Fruit fly (Drosophila melanogaster) whole organism, embryonic: Measurements from ENCODE around the gene CG15435.
A peak's percentile ranks its signal among the peaks of the same experiment; 100 is the strongest.

ENCODE experiments used
- Abd-B ChIP-seq: fragments of 200-800 bp; sonication (Bioruptor generic); optimal IDR thresholded peaks from 2 replicates; lab custom pipeline; 2018; ENCODE audit warnings: missing biosample characterization, mild to moderate bottlenecking, missing genetic modification characterization, moderate library complexity
- Bgb ChIP-seq: fragments of 200-800 bp; sonication (Bioruptor generic); IDR thresholded peaks from 2 replicates; pipeline ENCODE4 v1.3.6; 2022; ENCODE audit warnings: missing biosample characterization, missing genetic modification characterization; ENCODE audit not compliant: partially characterized antibody
- CG10267 ChIP-seq: fragments of 200-800 bp; sonication (Bioruptor generic); optimal IDR thresholded peaks from 2 replicates; lab custom pipeline; 2018; ENCODE audit warnings: missing biosample characterization, mild to moderate bottlenecking, missing genetic modification characterization, moderate library complexity
- CG11398 ChIP-seq: fragments of 200-800 bp; sonication (Bioruptor generic); optimal IDR thresholded peaks from 2 replicates; lab custom pipeline; 2016; ENCODE audit warnings: missing biosample characterization, missing genetic modification characterization
- CG11456 ChIP-seq: fragments of 200-800 bp; sonication (Bioruptor generic); IDR thresholded peaks from 3 replicates; pipeline ENCODE4 v1.3.6; 2022; ENCODE audit warnings: missing biosample characterization, missing genetic modification characterization
- CG11696 ChIP-seq: fragments of 200-800 bp; sonication (Bioruptor generic); IDR thresholded peaks from 2 replicates; pipeline ENCODE4 v1.3.6; 2022; ENCODE audit warnings: missing biosample characterization, missing genetic modification characterization
- CG12155 ChIP-seq: fragments of 200-800 bp; sonication (Bioruptor generic); optimal IDR thresholded peaks from 3 replicates; lab custom pipeline; 2016; ENCODE audit warnings: missing biosample characterization, missing genetic modification characterization
- CG12391 ChIP-seq: fragments of 200-800 bp; sonication (Bioruptor generic); optimal IDR thresholded peaks from 3 replicates; lab custom pipeline; 2018; ENCODE audit warnings: missing biosample characterization, mild to moderate bottlenecking, missing genetic modification characterization, moderate library complexity
- CG12769 ChIP-seq: fragments of 200-800 bp; sonication (Bioruptor generic); optimal IDR thresholded peaks from 2 replicates; lab custom pipeline; 2019; ENCODE audit warnings: missing biosample characterization, mild to moderate bottlenecking, missing genetic modification characterization, moderate library complexity
- CG1529 ChIP-seq: fragments of 200-800 bp; sonication (Bioruptor generic); optimal IDR thresholded peaks from 3 replicates; lab custom pipeline; 2018; ENCODE audit warnings: missing biosample characterization, missing genetic modification characterization
- CG16779 ChIP-seq: fragments of 200-800 bp; sonication (Bioruptor generic); IDR thresholded peaks from 2 replicates; pipeline ENCODE4 v1.3.6; 2022; ENCODE audit warnings: missing biosample characterization, missing genetic modification characterization
- CG17612 ChIP-seq: fragments of 200-800 bp; sonication (Bioruptor generic); IDR thresholded peaks from 2 replicates; pipeline ENCODE4 v1.3.6; 2022; ENCODE audit warnings: missing biosample characterization, missing genetic modification characterization
- CG17802 ChIP-seq: fragments of 200-800 bp; sonication (Bioruptor generic); optimal IDR thresholded peaks from 2 replicates; lab custom pipeline; 2018; ENCODE audit warnings: missing biosample characterization, mild to moderate bottlenecking, missing genetic modification characterization, moderate library complexity
- CG17912 ChIP-seq: fragments of 200-800 bp; sonication (Bioruptor generic); optimal IDR thresholded peaks from 2 replicates; lab custom pipeline; 2018; ENCODE audit warnings: missing biosample characterization, mild to moderate bottlenecking, missing genetic modification characterization
- CG2712 ChIP-seq: fragments of 200-800 bp; optimal IDR thresholded peaks from 3 replicates; lab custom pipeline; 2019; ENCODE audit warnings: missing biosample characterization, mild to moderate bottlenecking, missing genetic modification characterization, moderate library complexity
- CG4820 ChIP-seq: fragments of 200-800 bp; sonication (Bioruptor generic); optimal IDR thresholded peaks from 3 replicates; lab custom pipeline; 2016; ENCODE audit warnings: missing biosample characterization, missing genetic modification characterization
- CG5953 ChIP-seq: fragments of 200-800 bp; sonication (Bioruptor generic); IDR thresholded peaks from 2 replicates; pipeline ENCODE4 v1.3.6; 2022; ENCODE audit warnings: missing biosample characterization, missing genetic modification characterization
- CG6175 ChIP-seq: fragments of 200-800 bp; sonication (Bioruptor generic); IDR thresholded peaks from 3 replicates; pipeline ENCODE4 v1.3.6; 2022; ENCODE audit warnings: missing biosample characterization, missing genetic modification characterization
- CG6654 ChIP-seq: fragments of 200-800 bp; sonication (Bioruptor generic); optimal IDR thresholded peaks from 2 replicates; lab custom pipeline; 2017; ENCODE audit warnings: missing biosample characterization, mild to moderate bottlenecking, missing genetic modification characterization
- CHES-1-like ChIP-seq: fragments of 200-800 bp; sonication (Bioruptor generic); optimal IDR thresholded peaks from 2 replicates; lab custom pipeline; 2016; ENCODE audit warnings: missing biosample characterization, missing genetic modification characterization
- D19B ChIP-seq: fragments of 200-800 bp; sonication (Bioruptor generic); optimal IDR thresholded peaks from 2 replicates; lab custom pipeline; 2017; ENCODE audit warnings: missing biosample characterization, mild to moderate bottlenecking, missing genetic modification characterization
- HLH3B ChIP-seq: fragments of 200-800 bp; sonication (Bioruptor generic); IDR thresholded peaks from 2 replicates; pipeline ENCODE4 v1.3.6; 2022; ENCODE audit warnings: missing biosample characterization, missing genetic modification characterization
- Hmr ChIP-seq: fragments of 200-800 bp; sonication (Bioruptor generic); optimal IDR thresholded peaks from 3 replicates; lab custom pipeline; 2017; ENCODE audit warnings: mild to moderate bottlenecking, missing biosample characterization, missing genetic modification reagents, missing genetic modification characterization
- Lim3 ChIP-seq: fragments of 200-800 bp; sonication (Bioruptor generic); IDR thresholded peaks from 2 replicates; pipeline ENCODE4 v1.3.6; 2022; ENCODE audit warnings: missing biosample characterization, missing genetic modification characterization
- Scr ChIP-seq: fragments of 200-800 bp; sonication (Bioruptor generic); IDR thresholded peaks from 2 replicates; pipeline ENCODE4 v1.3.6; 2022; ENCODE audit warnings: missing biosample characterization, missing genetic modification characterization; ENCODE audit not compliant: partially characterized antibody
- Sin3A ChIP-seq: fragments of >200 bp; optimal IDR thresholded peaks from 2 replicates; lab custom pipeline; 2018
- Xbp1 ChIP-seq: fragments of 200-800 bp; sonication (Bioruptor generic); optimal IDR thresholded peaks from 3 replicates; lab custom pipeline; 2016; ENCODE audit warnings: missing biosample characterization, mild to moderate bottlenecking, missing genetic modification characterization
- ab ChIP-seq: fragments of 200-800 bp; sonication (Bioruptor generic); optimal IDR thresholded peaks from 2 replicates; lab custom pipeline; 2016; ENCODE audit warnings: missing biosample characterization, missing genetic modification characterization
- br ChIP-seq: fragments of >200 bp; optimal IDR thresholded peaks from 2 replicates; lab custom pipeline; 2017
- cg ChIP-seq: fragments of 200-800 bp; sonication (Bioruptor generic); optimal IDR thresholded peaks from 3 replicates; lab custom pipeline; 2019; ENCODE audit warnings: missing biosample characterization, mild to moderate bottlenecking, missing genetic modification characterization, moderate library complexity
- eve ChIP-seq, 2 experiments: fragments of >200 bp; optimal IDR thresholded peaks; 2 replicates each; lab custom pipeline; 2017; ENCODE audit warnings: missing biosample characterization in 2 of 2, missing genetic modification characterization in 2 of 2
- fd102C ChIP-seq: fragments of 200-800 bp; sonication (Bioruptor generic); optimal IDR thresholded peaks from 2 replicates; lab custom pipeline; 2018; ENCODE audit warnings: missing biosample characterization, mild to moderate bottlenecking, missing genetic modification characterization, moderate library complexity
- fd96Cb ChIP-seq: fragments of 200-800 bp; sonication (Bioruptor generic); optimal IDR thresholded peaks from 2 replicates; lab custom pipeline; 2018; ENCODE audit warnings: missing biosample characterization, mild to moderate bottlenecking, missing genetic modification characterization, moderate library complexity
- gcm ChIP-seq: fragments of 200-800 bp; sonication (Bioruptor generic); optimal IDR thresholded peaks from 2 replicates; lab custom pipeline; 2019; ENCODE audit warnings: missing biosample characterization, mild to moderate bottlenecking, missing genetic modification characterization, moderate library complexity
- gcm2 ChIP-seq: fragments of 200-800 bp; sonication (Bioruptor generic); optimal IDR thresholded peaks from 2 replicates; lab custom pipeline; 2016; ENCODE audit warnings: missing biosample characterization, missing genetic modification characterization
- gfzf ChIP-seq: fragments of 200-800 bp; sonication (Bioruptor generic); optimal IDR thresholded peaks from 2 replicates; lab custom pipeline; 2016; ENCODE audit warnings: missing biosample characterization, mild to moderate bottlenecking, missing genetic modification characterization, moderate library complexity
- ind ChIP-seq: fragments of 200-800 bp; sonication (Bioruptor generic); optimal IDR thresholded peaks from 3 replicates; lab custom pipeline; 2016; ENCODE audit warnings: missing biosample characterization, missing genetic modification characterization
- jumu ChIP-seq: fragments of 200-800 bp; sonication (Bioruptor generic); optimal IDR thresholded peaks from 3 replicates; lab custom pipeline; 2016; ENCODE audit warnings: missing biosample characterization, missing genetic modification characterization
- lmd ChIP-seq: fragments of 200-800 bp; sonication (Bioruptor generic); IDR thresholded peaks from 2 replicates; pipeline ENCODE4 v1.3.6; 2022; ENCODE audit warnings: missing biosample characterization, missing genetic modification characterization
- lov ChIP-seq, 2 experiments: fragments of 200-800 bp in 1 of 2; fragments of >200 bp in 1 of 2; sonication (Bioruptor generic) in 1 of 2; IDR thresholded peaks in 1 of 2; optimal IDR thresholded peaks in 1 of 2; 2 replicates in 1 of 2; 3 replicates in 1 of 2; pipeline versions ENCODE4 v1.3.6 to Lab custom; 2017 to 2022; ENCODE audit warnings: missing biosample characterization in 1 of 2, missing genetic modification characterization in 1 of 2
- mam ChIP-seq: fragments of 200-800 bp; sonication (Bioruptor generic); optimal IDR thresholded peaks from 3 replicates; lab custom pipeline; 2016; ENCODE audit warnings: missing biosample characterization, missing genetic modification characterization
- oc ChIP-seq: fragments of 200-800 bp; sonication (Bioruptor generic); optimal IDR thresholded peaks from 2 replicates; lab custom pipeline; 2018; ENCODE audit warnings: missing biosample characterization, mild to moderate bottlenecking, missing genetic modification characterization, moderate library complexity
- otp ChIP-seq: fragments of 200-800 bp; sonication (Bioruptor generic); IDR thresholded peaks from 3 replicates; pipeline ENCODE4, ENCODE4 v1.3.6; 2022; ENCODE audit warnings: missing biosample characterization, missing genetic modification characterization
- pnt ChIP-seq: fragments of 200-800 bp; sonication (Bioruptor generic); optimal IDR thresholded peaks from 3 replicates; lab custom pipeline; 2016; ENCODE audit warnings: missing biosample characterization, missing genetic modification characterization
- ro ChIP-seq: fragments of 200-800 bp; sonication (Bioruptor generic); IDR thresholded peaks from 2 replicates; pipeline ENCODE4 v1.3.6; 2022; ENCODE audit warnings: missing biosample characterization, missing genetic modification characterization
- sob ChIP-seq: fragments of 200-800 bp; sonication (Bioruptor generic); IDR thresholded peaks from 2 replicates; pipeline ENCODE4 v1.3.6; 2022; ENCODE audit warnings: missing biosample characterization, missing genetic modification characterization
- sqz ChIP-seq: fragments of 200-800 bp; sonication (Bioruptor generic); optimal IDR thresholded peaks from 3 replicates; lab custom pipeline; 2018; ENCODE audit warnings: missing biosample characterization, mild to moderate bottlenecking, missing genetic modification characterization
- ssp ChIP-seq: fragments of 200-800 bp; sonication (Bioruptor generic); IDR thresholded peaks from 2 replicates; pipeline ENCODE4 v1.3.6; 2022; ENCODE audit warnings: missing biosample characterization, missing genetic modification characterization
- tin ChIP-seq: fragments of 200-800 bp; sonication (Bioruptor generic); optimal IDR thresholded peaks from 3 replicates; lab custom pipeline; 2016; ENCODE audit warnings: missing biosample characterization, missing genetic modification characterization
- trh ChIP-seq: fragments of 200-800 bp; sonication (Bioruptor generic); optimal IDR thresholded peaks from 2 replicates; lab custom pipeline; 2016; ENCODE audit warnings: missing biosample characterization, missing genetic modification characterization
- unc-4 ChIP-seq: fragments of 200-800 bp; sonication (Bioruptor generic); IDR thresholded peaks from 2 replicates; pipeline ENCODE4 v1.3.6; 2022; ENCODE audit warnings: missing biosample characterization, missing genetic modification characterization; ENCODE audit not compliant: partially characterized antibody
- vnd ChIP-seq: fragments of 200-800 bp; sonication (Bioruptor generic); IDR thresholded peaks from 3 replicates; pipeline ENCODE4 v1.3.6; 2022; ENCODE audit warnings: missing biosample characterization, missing genetic modification characterization; ENCODE audit not compliant: partially characterized antibody

Gene CG15435

DNA sequence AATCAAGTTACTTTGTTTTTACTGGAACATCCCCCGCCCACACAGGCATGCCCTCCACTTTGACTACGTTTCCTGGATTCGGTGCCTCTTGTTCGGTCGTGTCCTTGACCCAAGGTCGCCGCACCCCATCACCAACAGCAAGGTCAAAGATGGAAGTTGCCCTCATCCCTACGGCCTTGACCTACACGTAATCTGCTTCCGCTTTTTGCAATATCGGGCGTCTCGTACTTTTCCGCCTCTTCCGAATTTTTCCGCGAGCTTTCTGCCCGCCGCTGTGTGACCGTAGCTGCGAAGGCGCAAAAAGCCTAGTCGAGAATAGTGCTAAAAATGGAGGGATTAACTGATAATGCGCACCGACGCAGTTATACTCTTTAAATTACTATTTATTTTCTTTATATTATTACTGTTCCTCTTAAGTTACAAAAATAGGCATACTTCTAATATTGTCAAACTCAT lies 3.0 kb upstream of the CG15435 start, which contains the start of gene Gs1l (continued):
- peak; percentile 34 for TF ChIP-seq CG2712
- TF ChIP-seq Xbp1 (GFP tag; lab: Kevin White, UChicago), result no peak
- peak; percentile 9 for TF ChIP-seq CG10267 (tag; lab: Kevin White, UChicago)
- no peak for TF ChIP-seq cg (GFP tag; lab: Kevin White, UChicago)
- no peak for TF ChIP-seq Sin3A (lab: Kevin White, UChicago)
- TF ChIP-seq ssp (GFP tag; lab: Robert Waterston, UW), result no peak
- TF ChIP-seq gfzf (GFP tag; lab: Kevin White, UChicago), result peak; percentile 75
- no peak for TF ChIP-seq fd102C
- TF ChIP-seq Lim3 (GFP tag; lab: Robert Waterston, UW), result no peak
- TF ChIP-seq CG5953 (GFP tag; lab: Robert Waterston, UW), result no peak
- TF ChIP-seq lov (optimal IDR thresholded peaks at IDR 0.05; lab: Kevin White, UChicago), result no peak
- no peak for TF ChIP-seq lov (GFP tag; IDR thresholded peaks at IDR 0.05; lab: Robert Waterston, UW)
- no peak for TF ChIP-seq oc (tag; lab: Kevin White, UChicago)
- TF ChIP-seq HLH3B, result no peak
- no peak for TF ChIP-seq eve (GFP tag; optimal IDR thresholded peaks at IDR 0.05; lab: Kevin White, UChicago)
- no peak for TF ChIP-seq vnd
- no peak for TF ChIP-seq sqz (GFP tag; lab: Kevin White, UChicago)
- no peak for TF ChIP-seq CG11456 (GFP tag; lab: Robert Waterston, UW)
- TF ChIP-seq ro, result no peak
- no peak for TF ChIP-seq Bgb (GFP tag; lab: Robert Waterston, UW)
- TF ChIP-seq CG16779 (GFP tag; lab: Robert Waterston, UW), result no peak
- no peak for TF ChIP-seq CG11398 (GFP tag; lab: Kevin White, UChicago)
- no peak for TF ChIP-seq CG1529 (GFP tag; lab: Kevin White, UChicago)
- TF ChIP-seq sob (GFP tag; lab: Robert Waterston, UW), result peak; percentile 38; the same call in 1 of the 2 replicates
- TF ChIP-seq pnt (GFP tag; lab: Kevin White, UChicago), result no peak
- TF ChIP-seq ind (GFP tag; lab: Kevin White, UChicago), result no peak
- 0 out of 2 replicates have a peak, but pooled peaks have one; percentile 8 for TF ChIP-seq CG11696 (GFP tag; lab: Robert Waterston, UW)
- no peak for TF ChIP-seq CHES-1-like (GFP tag; lab: Kevin White, UChicago)
- no peak; the same call in 1 of the 2 replicates for TF ChIP-seq lmd (GFP tag; lab: Robert Waterston, UW)
- TF ChIP-seq Hmr (GFP tag; lab: Kevin White, UChicago), result no peak
- TF ChIP-seq CG17612 (GFP tag; lab: Robert Waterston, UW), result no peak
- TF ChIP-seq CG12391 (tag; lab: Kevin White, UChicago), result peak; percentile 22
- no peak for TF ChIP-seq gcm (GFP tag; lab: Kevin White, UChicago)
- no peak for TF ChIP-seq CG6654 (GFP tag; lab: Kevin White, UChicago)
- TF ChIP-seq CG4820 (GFP tag; lab: Kevin White, UChicago), result no peak
- TF ChIP-seq tin (GFP tag; lab: Kevin White, UChicago), result no peak
- TF ChIP-seq CG17912 (GFP tag; lab: Kevin White, UChicago), result no peak
- TF ChIP-seq D19B (GFP tag; lab: Kevin White, UChicago), result no peak
- no peak for TF ChIP-seq CG6175 (GFP tag; lab: Robert Waterston, UW)
- TF ChIP-seq br (lab: Kevin White, UChicago), result no peak
- no peak for TF ChIP-seq gcm2 (GFP tag; lab: Kevin White, UChicago)
- TF ChIP-seq CG12155 (GFP tag; lab: Kevin White, UChicago), result no peak
- TF ChIP-seq Scr (GFP tag; lab: Robert Waterston, UW), result no peak
- TF ChIP-seq CG12769 (tag; lab: Kevin White, UChicago), result no peak
- TF ChIP-seq fd96Cb (tag; lab: Kevin White, UChicago), result no peak
- TF ChIP-seq Abd-B (GFP tag; lab: Kevin White, UChicago), result no peak
- no peak for TF ChIP-seq unc-4 (GFP tag; lab: Robert Waterston, UW)
- TF ChIP-seq mam (GFP tag; lab: Kevin White, UChicago), result no peak
- TF ChIP-seq jumu, result no peak
- TF ChIP-seq otp, result no peak
- TF ChIP-seq ab (GFP tag; lab: Kevin White, UChicago), result no peak
- no peak for TF ChIP-seq CG17802 (tag; lab: Kevin White, UChicago)
- no peak for TF ChIP-seq trh
